Worm (Caenorhabditis elegans) whole organism, L4 larva: Measurements from ENCODE around the gene F35H8.4.

Source experiments
- F37D6.2 ChIP-seq: sonication (generic microtip); optimal IDR thresholded peaks from 2 replicates; lab custom pipeline; 2016; ENCODE audit warnings: mild to moderate bottlenecking, missing genetic modification characterization, missing compliant biosample characterization
- T26A8.4 ChIP-seq: fragments of 200-800 bp; sonication (Bioruptor generic); IDR thresholded peaks from 2 replicates; pipeline ENCODE4 v1.3.6; 2022; ENCODE audit warnings: missing genetic modification characterization, missing compliant biosample characterization
- Y105C5A.15 ChIP-seq: fragments of 200-800 bp; sonication (Bioruptor generic); IDR thresholded peaks from 2 replicates; pipeline ENCODE4 v1.3.6; 2022; ENCODE audit warnings: missing genetic modification characterization, missing compliant biosample characterization
- aha-1 ChIP-seq: fragments of 150-350 bp; peaks from one replicate; lab custom pipeline; 2014; ENCODE audit warnings: missing biosample characterization, missing genetic modification characterization
- aly-2 ChIP-seq: sonication (generic microtip); optimal IDR thresholded peaks from 2 replicates; lab custom pipeline; 2018; ENCODE audit warnings: missing biosample characterization, missing genetic modification characterization
- attf-4 ChIP-seq: sonication (generic microtip); optimal IDR thresholded peaks from 3 replicates; lab custom pipeline; 2017; ENCODE audit warnings: missing biosample characterization, missing genetic modification characterization
- ceh-28 ChIP-seq: fragments of 150-350 bp; optimal IDR thresholded peaks from 2 replicates; lab custom pipeline; 2014; ENCODE audit warnings: missing biosample characterization, missing genetic modification reagents, missing genetic modification characterization
- ceh-32 ChIP-seq: sonication (generic microtip); optimal IDR thresholded peaks from 2 replicates; lab custom pipeline; 2016; ENCODE audit warnings: mild to moderate bottlenecking, missing genetic modification characterization, missing compliant biosample characterization; ENCODE audit not compliant: poor library complexity
- ceh-44 ChIP-seq: fragments of 200-800 bp; sonication (Bioruptor generic); IDR thresholded peaks from 2 replicates; pipeline ENCODE4 v1.3.6; 2022; ENCODE audit warnings: missing genetic modification reagents, missing genetic modification characterization, missing compliant biosample characterization
- daf-12 ChIP-seq: fragments of 150-350 bp; optimal IDR thresholded peaks from 2 replicates; lab custom pipeline; 2014; ENCODE audit warnings: missing biosample characterization, missing genetic modification reagents, missing genetic modification characterization
- dve-1 ChIP-seq: sonication (generic microtip); optimal IDR thresholded peaks from 2 replicates; lab custom pipeline; 2017; ENCODE audit warnings: antibody characterized with exemption, mild to moderate bottlenecking, missing genetic modification characterization, missing compliant biosample characterization; ENCODE audit not compliant: insufficient read depth
- egl-43 ChIP-seq: fragments of 200-800 bp; sonication (Bioruptor generic); IDR thresholded peaks from 2 replicates; pipeline ENCODE4 v1.3.6; 2022; ENCODE audit warnings: missing genetic modification reagents, missing genetic modification characterization, missing compliant biosample characterization
- fkh-10 ChIP-seq: fragments of 150-350 bp; optimal IDR thresholded peaks from 2 replicates; lab custom pipeline; 2014; ENCODE audit warnings: missing biosample characterization, missing genetic modification reagents, missing genetic modification characterization
- hlh-30 ChIP-seq: sonication (generic microtip); optimal IDR thresholded peaks from 2 replicates; lab custom pipeline; 2017; ENCODE audit warnings: antibody characterized with exemption, mild to moderate bottlenecking, missing genetic modification characterization, missing compliant biosample characterization; ENCODE audit not compliant: insufficient read depth
- lin-38 ChIP-seq: fragments of 200-800 bp; sonication (Bioruptor generic); IDR thresholded peaks from 2 replicates; pipeline ENCODE4 v1.3.6; 2022; ENCODE audit warnings: missing genetic modification reagents, missing genetic modification characterization, missing compliant biosample characterization
- mdl-1 ChIP-seq, 2 experiments: fragments of 150-350 bp in 1 of 2; sonication (generic microtip) in 1 of 2; optimal IDR thresholded peaks; 2 replicates each; lab custom pipeline; 2014 to 2017; ENCODE audit warnings: missing biosample characterization in 2 of 2, missing genetic modification characterization in 2 of 2
- mep-1 ChIP-seq: fragments of 150-350 bp; sonication (generic microtip); optimal IDR thresholded peaks from 3 replicates; lab custom pipeline; 2014; ENCODE audit warnings: missing biosample characterization, missing genetic modification characterization
- mes-2 ChIP-seq: sonication (generic microtip); optimal IDR thresholded peaks from 2 replicates; lab custom pipeline; 2016; ENCODE audit warnings: missing genotype, mild to moderate bottlenecking, missing genetic modification characterization, missing compliant biosample characterization; ENCODE audit not compliant: poor library complexity, severe bottlenecking
- mxl-3 ChIP-seq: fragments of 200-800 bp; sonication (Bioruptor generic); optimal IDR thresholded peaks from 2 replicates; lab custom pipeline; 2018; ENCODE audit warnings: mild to moderate bottlenecking, missing genetic modification characterization, missing compliant biosample characterization
- nhr-10 ChIP-seq: fragments of 150-350 bp; optimal IDR thresholded peaks from 2 replicates; lab custom pipeline; 2014; ENCODE audit warnings: missing biosample characterization, missing genetic modification characterization
- nhr-42 ChIP-seq: fragments of 200-800 bp; sonication (Bioruptor generic); IDR thresholded peaks from 2 replicates; pipeline ENCODE4 v1.3.6; 2022; ENCODE audit warnings: missing genetic modification characterization, missing compliant biosample characterization
- nhr-76 ChIP-seq: fragments of 150-350 bp; optimal IDR thresholded peaks from 2 replicates; lab custom pipeline; 2014; ENCODE audit warnings: missing biosample characterization, missing genetic modification characterization
- pha-4 ChIP-seq, 2 experiments: fragments of 150-350 bp in 1 of 2; fragments of 200-800 bp in 1 of 2; sonication (Bioruptor generic) in 1 of 2; IDR thresholded peaks in 1 of 2; optimal IDR thresholded peaks in 1 of 2; 2 replicates each; pipeline versions ENCODE4 v1.3.6 to Lab custom; 2014 to 2022; ENCODE audit warnings: missing genetic modification characterization in 2 of 2, missing genetic modification reagents in 2 of 2, missing biosample characterization in 1 of 2, missing compliant biosample characterization in 1 of 2
- php-3 ChIP-seq: fragments of 200-800 bp; sonication (Bioruptor generic); IDR thresholded peaks from 2 replicates; pipeline ENCODE4 v1.3.6; 2022; ENCODE audit warnings: missing genetic modification reagents, missing genetic modification characterization, missing compliant biosample characterization
- saeg-2 ChIP-seq: fragments of 200-800 bp; sonication (Bioruptor generic); IDR thresholded peaks from 2 replicates; pipeline ENCODE4 v1.3.6; 2022; ENCODE audit warnings: missing genetic modification reagents, missing genetic modification characterization, missing compliant biosample characterization
- set-16 ChIP-seq: fragments of 200-800 bp; sonication (Bioruptor generic); IDR thresholded peaks from 2 replicates; pipeline ENCODE4 v1.3.6; 2022; ENCODE audit warnings: missing genetic modification reagents, missing genetic modification characterization, missing compliant biosample characterization
- spr-1 ChIP-seq: sonication (generic microtip); optimal IDR thresholded peaks from 2 replicates; lab custom pipeline; 2016; ENCODE audit warnings: mild to moderate bottlenecking, missing genetic modification characterization, missing compliant biosample characterization
- spr-3 ChIP-seq: fragments of 200-800 bp; sonication (Bioruptor generic); optimal IDR thresholded peaks from 2 replicates; lab custom pipeline; 2018; ENCODE audit warnings: mild to moderate bottlenecking, missing genetic modification characterization, missing compliant biosample characterization
- unc-130 ChIP-seq: sonication (generic microtip); optimal IDR thresholded peaks from 2 replicates; lab custom pipeline; 2016; ENCODE audit warnings: missing genetic modification reagents, missing genetic modification characterization, missing compliant biosample characterization
- unc-62 ChIP-seq, 3 experiments: fragments of 150-350 bp in 1 of 3; sonication (generic microtip); optimal IDR thresholded peaks in 2 of 3; peaks in 1 of 3; 1 replicate in 1 of 3; 2 replicates in 2 of 3; lab custom pipeline; 2014 to 2017; ENCODE audit warnings: missing biosample characterization in 3 of 3, missing genetic modification characterization in 3 of 3, missing genetic modification reagents in 3 of 3, missing genotype in 1 of 3
- vab-7 ChIP-seq: fragments of 200-800 bp; sonication (Bioruptor generic); IDR thresholded peaks from 2 replicates; pipeline ENCODE4 v1.3.6; 2022; ENCODE audit warnings: missing genetic modification reagents, missing genetic modification characterization, missing compliant biosample characterization
- zip-2 ChIP-seq: fragments of 150-350 bp; optimal IDR thresholded peaks from 2 replicates; lab custom pipeline; 2014; ENCODE audit warnings: missing biosample characterization, missing genetic modification characterization
- ztf-7 ChIP-seq: fragments of 150-350 bp; optimal IDR thresholded peaks from 2 replicates; lab custom pipeline; 2014; ENCODE audit warnings: missing biosample characterization, missing genetic modification characterization

The F35H8.4 gene

ce11 chrII:9544386-9544785 lies 15.4 kb downstream of the F35H8.4 start, which contains the start of gene sra-7:
Gene sra-7, plus strand, starts transcription at chrII:9544686.
- TF ChIP-seq spr-3 (GFP tag; lab: Kevin White, UChicago) (no peak), set-16 (GFP tag; lab: Robert Waterston, UW) (no peak), zip-2 (tag; lab: Kevin White, UChicago) (no peak), ceh-44 (GFP tag; lab: Robert Waterston, UW) (no peak), daf-12 (tag; lab: Kevin White, UChicago) (no peak), aha-1 (tag; lab: Kevin White, UChicago) (peak; percentile 8), ceh-28 (tag; lab: Kevin White, UChicago) (no peak), unc-130 (GFP tag; lab: Kevin White, UChicago) (no peak), attf-4 (tag; lab: Kevin White, UChicago) (no peak)

ce11 chrII:9542785-9543184 lies 17.0 kb downstream of the F35H8.4 start, which contains the start of gene sra-4:
Gene sra-4, minus strand, starts transcription at chrII:9542885.
- TF ChIP-seq nhr-76, result no peak
- TF ChIP-seq ceh-32 (tag; lab: Kevin White, UChicago), result no peak
- TF ChIP-seq lin-38 (GFP tag; lab: Robert Waterston, UW), result no peak
- TF ChIP-seq nhr-42 (GFP tag; lab: Robert Waterston, UW), result no peak
- no peak for TF ChIP-seq mep-1 (tag; lab: Kevin White, UChicago)

ce11 chrII:9540723-9541122 lies 19.1 kb downstream of the F35H8.4 start, which contains the start of gene sra-3:
Gene sra-3, minus strand, starts transcription at chrII:9540823.
- TF ChIP-seq dve-1 (tag; lab: Kevin White, UChicago) (no peak), unc-62 (GFP tag; optimal IDR thresholded peaks at IDR 0.05 in 1 of 2; lab: Kevin White, UChicago) (no peak), unc-62 (tag; optimal IDR thresholded peaks at IDR 0.05; lab: Kevin White, UChicago) (no peak), vab-7 (GFP tag; lab: Robert Waterston, UW) (no peak), unc-130 (GFP tag; lab: Kevin White, UChicago) (no peak), egl-43 (GFP tag; lab: Robert Waterston, UW) (no peak), F37D6.2 (tag; lab: Kevin White, UChicago) (no peak)

- no peak for TF ChIP-seq ceh-32 (tag; lab: Kevin White, UChicago)
- no peak for TF ChIP-seq zip-2 (tag; lab: Kevin White, UChicago)
- no peak for TF ChIP-seq aly-2 (tag; lab: Kevin White, UChicago)
- no peak for TF ChIP-seq Y105C5A.15 (GFP tag; lab: Robert Waterston, UW)
- TF ChIP-seq nhr-10, result no peak
- TF ChIP-seq T26A8.4 (GFP tag; lab: Robert Waterston, UW), result no peak
- no peak for TF ChIP-seq ztf-7 (tag; lab: Kevin White, UChicago)
- no peak for TF ChIP-seq mes-2 (tag; lab: Kevin White, UChicago)
- no peak for TF ChIP-seq lin-38 (GFP tag; lab: Robert Waterston, UW)
- no peak for TF ChIP-seq spr-1
- no peak for TF ChIP-seq php-3 (GFP tag; lab: Robert Waterston, UW)
- TF ChIP-seq mdl-1 (tag; optimal IDR thresholded peaks at IDR 0.05; lab: Kevin White, UChicago), result no peak
- no peak for TF ChIP-seq nhr-42 (GFP tag; lab: Robert Waterston, UW)
- TF ChIP-seq ceh-44 (GFP tag; lab: Robert Waterston, UW), result no peak
- TF ChIP-seq mxl-3 (GFP tag; lab: Kevin White, UChicago), result no peak
- TF ChIP-seq saeg-2 (GFP tag; lab: Robert Waterston, UW), result no peak
- TF ChIP-seq fkh-10 (GFP tag; lab: Kevin White, UChicago), result no peak
- no peak for TF ChIP-seq pha-4 (GFP tag; IDR thresholded peaks at IDR 0.05; lab: Robert Waterston, UW)
- TF ChIP-seq pha-4 (tag; optimal IDR thresholded peaks at IDR 0.05; lab: Kevin White, UChicago), result no peak
- TF ChIP-seq hlh-30 (tag; lab: Kevin White, UChicago), result no peak
These were observed 22.4 kb downstream of the F35H8.4 start, which contains the start of gene sra-8 for ce11 chrII:9537429-9537828. Gene sra-8, plus strand, starts transcription at chrII:9537729.
